In genomic region chr3L:10525641-10526382, dm6 we compare ENCODE assay signal across 2 fruit fly cellular contexts.
TF ChIP-seq lines count a peak whose summit lies in the region.

No protein-coding gene starts in this region.

TF ChIP-seq in whole organism, embryonic, 481 proteins besides CTCF, POLR2A, EP300 and RAD21 (continued from another document and continues in another):
- peak; percentile 18 for TF ChIP-seq CG30403 (GFP tag; optimal IDR thresholded peaks at IDR 0.05; lab: Kevin White, UChicago)
- TF ChIP-seq CG30020 (tag; optimal IDR thresholded peaks at IDR 0.05; lab: Kevin White, UChicago): no peak
- TF ChIP-seq Aef1 (GFP tag; IDR thresholded peaks at IDR 0.05; lab: Robert Waterston, UW): no peak
- TF ChIP-seq CoRest (tag; optimal IDR thresholded peaks at IDR 0.05; lab: Kevin White, UChicago): peak; percentile 42
- no peak for TF ChIP-seq CG12155 (GFP tag; optimal IDR thresholded peaks at IDR 0.05; lab: Kevin White, UChicago)
- TF ChIP-seq al (GFP tag; IDR thresholded peaks at IDR 0.05; lab: Robert Waterston, UW): no peak
- no peak for TF ChIP-seq Kr (GFP tag; optimal IDR thresholded peaks at IDR 0.05; lab: Kevin White, UChicago)
- TF ChIP-seq nerfin-2 (GFP tag; IDR thresholded peaks at IDR 0.05; lab: Robert Waterston, UW; ENCODE audit: partially characterized antibody): no peak
- no peak for TF ChIP-seq sim (GFP tag; IDR thresholded peaks at IDR 0.05; lab: Robert Waterston, UW)
- peak; percentile 47 for TF ChIP-seq dmrt99B (tag; optimal IDR thresholded peaks at IDR 0.05; lab: Kevin White, UChicago)
- peak; percentile 39 for TF ChIP-seq unpg (GFP tag; optimal IDR thresholded peaks at IDR 0.05; lab: Kevin White, UChicago)
- no peak for TF ChIP-seq Hmx (GFP tag; optimal IDR thresholded peaks at IDR 0.05; lab: Kevin White, UChicago)
- no peak for TF ChIP-seq Spps (tag; optimal IDR thresholded peaks at IDR 0.05; lab: Kevin White, UChicago)
- TF ChIP-seq Atf-2 (GFP tag; optimal IDR thresholded peaks at IDR 0.05; lab: Kevin White, UChicago): no peak
- TF ChIP-seq CG9876 (GFP tag; optimal IDR thresholded peaks at IDR 0.05; lab: Kevin White, UChicago): no peak
- no peak for TF ChIP-seq MTF-1 (GFP tag; optimal IDR thresholded peaks at IDR 0.05; lab: Kevin White, UChicago; ENCODE audit: borderline replicate concordance)
- TF ChIP-seq Eip74EF (GFP tag; optimal IDR thresholded peaks at IDR 0.05; lab: Kevin White, UChicago): no peak
- no peak for TF ChIP-seq CG1792 (GFP tag; optimal IDR thresholded peaks at IDR 0.05; lab: Kevin White, UChicago)
- peak; percentile 4 for TF ChIP-seq Fer3 (tag; optimal IDR thresholded peaks at IDR 0.05; lab: Kevin White, UChicago)
- no peak for TF ChIP-seq E2f2 (GFP tag; IDR thresholded peaks at IDR 0.05; lab: Robert Waterston, UW)
- no peak for TF ChIP-seq CG6791 (GFP tag; IDR thresholded peaks at IDR 0.05; lab: Robert Waterston, UW; ENCODE audit: partially characterized antibody)
- peak; percentile 45 for TF ChIP-seq CG10267 (tag; optimal IDR thresholded peaks at IDR 0.05; lab: Kevin White, UChicago)
- TF ChIP-seq chm (GFP tag; IDR thresholded peaks at IDR 0.05; lab: Robert Waterston, UW): no peak
- TF ChIP-seq fd102C (GFP tag; optimal IDR thresholded peaks at IDR 0.05; lab: Kevin White, UChicago): no peak
- no peak for TF ChIP-seq gcm (GFP tag; optimal IDR thresholded peaks at IDR 0.05; lab: Kevin White, UChicago)
- TF ChIP-seq CG12104 (GFP tag; optimal IDR thresholded peaks at IDR 0.05; lab: Kevin White, UChicago): no peak
- no peak for TF ChIP-seq CG6813 (GFP tag; optimal IDR thresholded peaks at IDR 0.05; lab: Kevin White, UChicago)
- TF ChIP-seq CG13894 (tag; optimal IDR thresholded peaks at IDR 0.05; lab: Kevin White, UChicago): no peak
- no peak for TF ChIP-seq CG7963 (GFP tag; IDR thresholded peaks at IDR 0.05; lab: Robert Waterston, UW; ENCODE audit: partially characterized antibody)
- no peak for TF ChIP-seq Neu2 (GFP tag; optimal IDR thresholded peaks at IDR 0.05; lab: Kevin White, UChicago; ENCODE audit: borderline replicate concordance)
- no peak for TF ChIP-seq CG34376 (GFP tag; optimal IDR thresholded peaks at IDR 0.05; lab: Kevin White, UChicago)
- peak; percentile 49 for TF ChIP-seq Blimp-1 (GFP tag; optimal IDR thresholded peaks at IDR 0.05; lab: Kevin White, UChicago)
- TF ChIP-seq CG34224 (GFP tag; IDR thresholded peaks at IDR 0.05; lab: Robert Waterston, UW; ENCODE audit: partially characterized antibody): no peak
- no peak for TF ChIP-seq Tbp (GFP tag; optimal IDR thresholded peaks at IDR 0.05; lab: Kevin White, UChicago)
- no peak for TF ChIP-seq CG1529 (GFP tag; optimal IDR thresholded peaks at IDR 0.05; lab: Kevin White, UChicago)
- no peak for TF ChIP-seq Hr39 (optimal IDR thresholded peaks at IDR 0.05; lab: Kevin White, UChicago)
- no peak for TF ChIP-seq HLH3B (GFP tag; IDR thresholded peaks at IDR 0.05; lab: Robert Waterston, UW)
- no peak for TF ChIP-seq CG11093 (GFP tag; IDR thresholded peaks at IDR 0.05; lab: Robert Waterston, UW)
- TF ChIP-seq CG9932 (GFP tag; IDR thresholded peaks at IDR 0.05; lab: Robert Waterston, UW): no peak
- peak; percentile 47 for TF ChIP-seq CG17829 (tag; optimal IDR thresholded peaks at IDR 0.05; lab: Kevin White, UChicago)
- peak; percentile 34; the same call in 1 of the 3 replicates for TF ChIP-seq ci (GFP tag; IDR thresholded peaks at IDR 0.05; lab: Robert Waterston, UW)
- TF ChIP-seq salm (tag; optimal IDR thresholded peaks at IDR 0.05; lab: Kevin White, UChicago): no peak
- TF ChIP-seq croc (GFP tag; conservative IDR thresholded peaks at IDR 0.05; lab: Robert Waterston, UW): no peak
- peak; percentile 45 for TF ChIP-seq trem (tag; optimal IDR thresholded peaks at IDR 0.05; lab: Kevin White, UChicago)
- TF ChIP-seq zf30C (GFP tag; optimal IDR thresholded peaks at IDR 0.05; lab: Kevin White, UChicago): peak; percentile 69
- TF ChIP-seq ap (GFP tag; IDR thresholded peaks at IDR 0.05; lab: Robert Waterston, UW): no peak
- no peak for TF ChIP-seq CG4707 (GFP tag; optimal IDR thresholded peaks at IDR 0.05; lab: Kevin White, UChicago)
- no peak for TF ChIP-seq scrt (GFP tag; optimal IDR thresholded peaks at IDR 0.05; lab: Kevin White, UChicago)
- TF ChIP-seq esg (GFP tag; conservative IDR thresholded peaks at IDR 0.05; lab: Robert Waterston, UW): no peak
- TF ChIP-seq Oaz (GFP tag; IDR thresholded peaks at IDR 0.05; lab: Robert Waterston, UW): no peak
- TF ChIP-seq CG8290 (GFP tag; optimal IDR thresholded peaks at IDR 0.05; lab: Kevin White, UChicago): no peak
- no peak for TF ChIP-seq CG8290 (tag; optimal IDR thresholded peaks at IDR 0.05; lab: Kevin White, UChicago)
- no peak for TF ChIP-seq tna (GFP tag; IDR thresholded peaks at IDR 0.05; lab: Robert Waterston, UW; ENCODE audit: partially characterized antibody)
- peak; percentile 28 for TF ChIP-seq nmo (GFP tag; optimal IDR thresholded peaks at IDR 0.05; lab: Kevin White, UChicago)
- TF ChIP-seq CG15479 (GFP tag; optimal IDR thresholded peaks at IDR 0.05; lab: Kevin White, UChicago): no peak
- TF ChIP-seq CG4360 (GFP tag; IDR thresholded peaks at IDR 0.05; lab: Robert Waterston, UW): no peak
- no peak for TF ChIP-seq mam (GFP tag; optimal IDR thresholded peaks at IDR 0.05; lab: Kevin White, UChicago)
- no peak for TF ChIP-seq bbx (GFP tag; IDR thresholded peaks at IDR 0.05; lab: Robert Waterston, UW; ENCODE audit: partially characterized antibody)
- TF ChIP-seq CG31365 (tag; optimal IDR thresholded peaks at IDR 0.05; lab: Kevin White, UChicago): no peak
- TF ChIP-seq onecut (GFP tag; IDR thresholded peaks at IDR 0.05; lab: Robert Waterston, UW): peak; percentile 68
- no peak for TF ChIP-seq stc (GFP tag; IDR thresholded peaks at IDR 0.05; lab: Robert Waterston, UW)
- TF ChIP-seq CG13287 (GFP tag; IDR thresholded peaks at IDR 0.05; lab: Robert Waterston, UW; ENCODE audit: partially characterized antibody): no peak
- TF ChIP-seq sc (optimal IDR thresholded peaks at IDR 0.05; lab: Kevin White, UChicago): no peak
- no peak for TF ChIP-seq sc (GFP tag; optimal IDR thresholded peaks at IDR 0.05; lab: Kevin White, UChicago)
- TF ChIP-seq sens-2 (GFP tag; IDR thresholded peaks at IDR 0.05; lab: Robert Waterston, UW): no peak
- no peak for TF ChIP-seq sob (GFP tag; IDR thresholded peaks at IDR 0.05; lab: Robert Waterston, UW)
- no peak for TF ChIP-seq wek (GFP tag; optimal IDR thresholded peaks at IDR 0.05; lab: Kevin White, UChicago)
- no peak for TF ChIP-seq zfh2 (GFP tag; optimal IDR thresholded peaks at IDR 0.05; lab: Kevin White, UChicago)

TF ChIP-seq in whole organism, prepupa, 60 proteins besides CTCF, POLR2A, EP300 and RAD21 (continued from another document):
- TF ChIP-seq CG10669 (GFP tag; optimal IDR thresholded peaks at IDR 0.05; lab: Kevin White, UChicago) (peak; percentile 53), CG8632 (GFP tag; optimal IDR thresholded peaks at IDR 0.05; lab: Kevin White, UChicago) (peak; percentile 40), Ets21C (GFP tag; optimal IDR thresholded peaks at IDR 0.05; lab: Kevin White, UChicago) (no peak), Eip78C (GFP tag; lab: Kevin White, UChicago) (peak; percentile 84), CG15336 (GFP tag; IDR thresholded peaks at IDR 0.05; lab: Robert Waterston, UW) (0 out of 2 replicates have a peak, but pooled peaks have one; percentile 8), fkh (GFP tag; optimal IDR thresholded peaks at IDR 0.05; lab: Kevin White, UChicago) (no peak), Eip75B (GFP tag; optimal IDR thresholded peaks at IDR 0.05; lab: Kevin White, UChicago) (no peak), Sox15 (GFP tag; optimal IDR thresholded peaks at IDR 0.05; lab: Kevin White, UChicago) (no peak), Blimp-1 (GFP tag; optimal IDR thresholded peaks at IDR 0.05; lab: Kevin White, UChicago) (no peak), spab (GFP tag; optimal IDR thresholded peaks at IDR 0.05; lab: Kevin White, UChicago) (no peak), cyc (GFP tag; optimal IDR thresholded peaks at IDR 0.05; lab: Kevin White, UChicago) (peak; percentile 8), ss (GFP tag; optimal IDR thresholded peaks at IDR 0.05; lab: Kevin White, UChicago) (peak in 1 of 2 experiments; percentile 29), CG3032 (tag; optimal IDR thresholded peaks at IDR 0.05; lab: Kevin White, UChicago) (peak; percentile 52)
